Fruit fly (Drosophila melanogaster) whole organism, prepupa: ENCODE data around the gene ninaD.
A peak's percentile ranks its signal among the peaks of the same experiment; 100 is the strongest.

Source experiments
- Blimp-1 ChIP-seq: fragments of 200-800 bp; sonication (Bioruptor generic); optimal IDR thresholded peaks from 3 replicates; lab custom pipeline; 2017; ENCODE audit warnings: missing biosample characterization, missing genetic modification characterization, mild to moderate bottlenecking, moderate library complexity, missing genetic modification reagents
- CG10631 ChIP-seq: fragments of 200-800 bp; sonication (Bioruptor generic); optimal IDR thresholded peaks from 2 replicates; lab custom pipeline; 2016; ENCODE audit warnings: missing biosample characterization, missing genetic modification characterization
- CG10669 ChIP-seq: fragments of 200-800 bp; sonication (Bioruptor generic); optimal IDR thresholded peaks from 3 replicates; lab custom pipeline; 2018; ENCODE audit warnings: missing biosample characterization, mild to moderate bottlenecking, missing genetic modification characterization, moderate library complexity
- CG11762 ChIP-seq: fragments of 200-800 bp; sonication (Bioruptor generic); optimal IDR thresholded peaks from 3 replicates; lab custom pipeline; 2016; ENCODE audit warnings: missing biosample characterization, missing genetic modification characterization; ENCODE audit not compliant: insufficient read depth
- CG11902 ChIP-seq: fragments of 200-800 bp; sonication (Bioruptor generic); optimal IDR thresholded peaks from 3 replicates; lab custom pipeline; 2016; ENCODE audit warnings: missing biosample characterization, missing genetic modification characterization
- CG15336 ChIP-seq: fragments of 200-800 bp; sonication (Bioruptor generic); IDR thresholded peaks from 2 replicates; pipeline ENCODE4 v1.3.6; 2022; ENCODE audit warnings: missing biosample characterization, missing genetic modification characterization
- CG1621 ChIP-seq: fragments of 200-800 bp; sonication (Bioruptor generic); optimal IDR thresholded peaks from 3 replicates; lab custom pipeline; 2018; ENCODE audit warnings: missing biosample characterization, mild to moderate bottlenecking, missing genetic modification characterization
- CG3032 ChIP-seq: fragments of 200-800 bp; optimal IDR thresholded peaks from 2 replicates; lab custom pipeline; 2019; ENCODE audit warnings: missing biosample characterization, mild to moderate bottlenecking, missing genetic modification characterization, moderate library complexity
- CG32006 ChIP-seq: fragments of 200-800 bp; sonication (Bioruptor generic); optimal IDR thresholded peaks from 3 replicates; lab custom pipeline; 2017; ENCODE audit warnings: missing biosample characterization, mild to moderate bottlenecking, missing genetic modification characterization
- CG3919 ChIP-seq: fragments of 200-800 bp; sonication (Bioruptor generic); optimal IDR thresholded peaks from 3 replicates; lab custom pipeline; 2016; ENCODE audit warnings: missing biosample characterization, missing genetic modification characterization
- CG6792 ChIP-seq: fragments of 200-800 bp; sonication (Bioruptor generic); optimal IDR thresholded peaks from 3 replicates; lab custom pipeline; 2016; ENCODE audit warnings: missing biosample characterization, missing genetic modification characterization
- CG6854 ChIP-seq: fragments of 200-800 bp; sonication (Bioruptor generic); optimal IDR thresholded peaks from 2 replicates; lab custom pipeline; 2017; ENCODE audit warnings: missing biosample characterization, mild to moderate bottlenecking, missing genetic modification characterization
- CG7368 ChIP-seq: fragments of 200-800 bp; sonication (Bioruptor generic); optimal IDR thresholded peaks from 3 replicates; lab custom pipeline; 2016; ENCODE audit warnings: missing biosample characterization, missing genetic modification characterization
- CG8119 ChIP-seq: fragments of 200-800 bp; sonication (Bioruptor generic); IDR thresholded peaks from 3 replicates; pipeline ENCODE4 v1.3.6; 2022; ENCODE audit warnings: missing biosample characterization, missing genetic modification characterization
- CG8319 ChIP-seq: fragments of 200-800 bp; sonication (Bioruptor generic); optimal IDR thresholded peaks from 3 replicates; lab custom pipeline; 2016; ENCODE audit warnings: missing biosample characterization, missing genetic modification characterization
- CG8632 ChIP-seq: fragments of 200-800 bp; sonication (Bioruptor generic); optimal IDR thresholded peaks from 3 replicates; lab custom pipeline; 2016; ENCODE audit warnings: missing biosample characterization, missing genetic modification characterization
- CG9139 ChIP-seq: fragments of 200-800 bp; sonication (Bioruptor generic); optimal IDR thresholded peaks from 3 replicates; lab custom pipeline; 2017; ENCODE audit warnings: missing biosample characterization, mild to moderate bottlenecking, missing genetic modification characterization
- Eip75B ChIP-seq: fragments of 200-800 bp; sonication (Bioruptor generic); optimal IDR thresholded peaks from 3 replicates; lab custom pipeline; 2016; ENCODE audit warnings: missing biosample characterization, missing genetic modification characterization
- Eip78C ChIP-seq: fragments of 200-800 bp; sonication (Bioruptor generic); peaks from one replicate; lab custom pipeline; 2016; ENCODE audit warnings: missing biosample characterization, missing genetic modification characterization
- Eip93F ChIP-seq: fragments of 200-800 bp; sonication (Bioruptor generic); optimal IDR thresholded peaks from 2 replicates; lab custom pipeline; 2016; ENCODE audit warnings: missing biosample characterization, mild to moderate bottlenecking, missing genetic modification characterization
- Ets21C ChIP-seq: fragments of 200-800 bp; sonication (Bioruptor generic); optimal IDR thresholded peaks from 3 replicates; lab custom pipeline; 2016; ENCODE audit warnings: missing biosample characterization, missing genetic modification characterization
- Ets96B ChIP-seq: fragments of 200-800 bp; optimal IDR thresholded peaks from 2 replicates; lab custom pipeline; 2019; ENCODE audit warnings: missing biosample characterization, mild to moderate bottlenecking, missing genetic modification characterization, moderate library complexity
- Gug ChIP-seq: fragments of 200-800 bp; sonication (Bioruptor generic); IDR thresholded peaks from 2 replicates; pipeline ENCODE4 v1.3.6; 2022; ENCODE audit warnings: missing biosample characterization, missing genetic modification characterization
- Hr38 ChIP-seq: sonication (Bioruptor generic); optimal IDR thresholded peaks from 2 replicates; lab custom pipeline; 2016; ENCODE audit warnings: missing biosample characterization, missing genetic modification characterization
- Hr4 ChIP-seq: fragments of 200-800 bp; sonication (Bioruptor generic); optimal IDR thresholded peaks from 3 replicates; lab custom pipeline; 2016; ENCODE audit warnings: missing biosample characterization, missing genetic modification characterization
- Lpt ChIP-seq: fragments of 200-800 bp; sonication (Bioruptor generic); optimal IDR thresholded peaks from 3 replicates; lab custom pipeline; 2016; ENCODE audit warnings: missing biosample characterization, missing genetic modification characterization
- Met ChIP-seq: fragments of 200-800 bp; sonication (Bioruptor generic); optimal IDR thresholded peaks from 3 replicates; lab custom pipeline; 2016; ENCODE audit warnings: missing biosample characterization, missing genetic modification characterization
- Sox14 ChIP-seq: fragments of 200-800 bp; sonication (Bioruptor generic); optimal IDR thresholded peaks from 3 replicates; lab custom pipeline; 2016; ENCODE audit warnings: missing biosample characterization, missing genetic modification characterization
- cyc ChIP-seq: fragments of 200-800 bp; sonication (Bioruptor generic); optimal IDR thresholded peaks from 3 replicates; lab custom pipeline; 2016; ENCODE audit warnings: missing biosample characterization, missing genetic modification characterization
- eg ChIP-seq: fragments of 200-800 bp; sonication (Bioruptor generic); IDR thresholded peaks from 3 replicates; pipeline ENCODE4 v1.3.6; 2022; ENCODE audit warnings: missing biosample characterization, missing genetic modification characterization
- fd59A ChIP-seq: fragments of 200-800 bp; sonication (Bioruptor generic); optimal IDR thresholded peaks from 2 replicates; lab custom pipeline; 2017; ENCODE audit warnings: missing biosample characterization, mild to moderate bottlenecking, missing genetic modification characterization, missing genetic modification reagents
- fd85E ChIP-seq: fragments of 200-800 bp; sonication (Bioruptor generic); optimal IDR thresholded peaks from 3 replicates; lab custom pipeline; 2016; ENCODE audit warnings: missing biosample characterization, missing genetic modification characterization
- fkh ChIP-seq: fragments of 200-800 bp; sonication (Bioruptor generic); optimal IDR thresholded peaks from 3 replicates; lab custom pipeline; 2017; ENCODE audit warnings: missing biosample characterization, mild to moderate bottlenecking, missing genetic modification characterization, moderate library complexity
- lz ChIP-seq: fragments of 200-800 bp; sonication (Bioruptor generic); optimal IDR thresholded peaks from 3 replicates; lab custom pipeline; 2016; ENCODE audit warnings: missing biosample characterization, missing genetic modification characterization
- net ChIP-seq: fragments of 200-800 bp; sonication (Bioruptor generic); optimal IDR thresholded peaks from 3 replicates; lab custom pipeline; 2016; ENCODE audit warnings: missing biosample characterization, missing genetic modification characterization
- salr ChIP-seq, 2 experiments: fragments of 200-800 bp; sonication (Bioruptor generic); optimal IDR thresholded peaks; 3 replicates each; lab custom pipeline; 2016 to 2018; ENCODE audit warnings: missing biosample characterization in 2 of 2, missing genetic modification characterization in 2 of 2, mild to moderate bottlenecking in 1 of 2
- spab ChIP-seq: fragments of 200-800 bp; sonication (Bioruptor generic); optimal IDR thresholded peaks from 2 replicates; lab custom pipeline; 2017; ENCODE audit warnings: missing biosample characterization, mild to moderate bottlenecking, missing genetic modification characterization, missing genetic modification reagents
- ss ChIP-seq, 2 experiments: fragments of 200-800 bp; sonication (Bioruptor generic); optimal IDR thresholded peaks; 2 replicates in 1 of 2; 3 replicates in 1 of 2; lab custom pipeline; 2017 to 2018; ENCODE audit warnings: mild to moderate bottlenecking in 2 of 2, missing biosample characterization in 2 of 2, missing genetic modification characterization in 2 of 2, moderate library complexity in 1 of 2
- svp ChIP-seq: fragments of 200-800 bp; sonication (Bioruptor generic); peaks from one replicate; lab custom pipeline; 2016; ENCODE audit warnings: missing biosample characterization, missing genetic modification characterization
- topi ChIP-seq: fragments of 200-800 bp; sonication (Bioruptor generic); optimal IDR thresholded peaks from 3 replicates; lab custom pipeline; 2016; ENCODE audit warnings: missing biosample characterization, missing genetic modification characterization
- vri ChIP-seq: fragments of 200-800 bp; sonication (Bioruptor generic); optimal IDR thresholded peaks from 3 replicates; lab custom pipeline; 2016; ENCODE audit warnings: missing biosample characterization, mild to moderate bottlenecking, missing genetic modification characterization

ninaD gene

dm6 chr2L:18112435-18112834 is 31.0 kb downstream of the ninaD start:
- TF ChIP-seq CG10631 (GFP tag; lab: Kevin White, UChicago) (no peak), Met (GFP tag; lab: Kevin White, UChicago) (no peak), CG9139 (GFP tag; lab: Kevin White, UChicago) (no peak), fd59A (GFP tag; lab: Kevin White, UChicago) (no peak), CG11762 (GFP tag; lab: Kevin White, UChicago) (no peak), cyc (GFP tag; lab: Kevin White, UChicago) (no peak), CG8632 (GFP tag; lab: Kevin White, UChicago) (no peak), CG15336 (no peak), svp (GFP tag; lab: Kevin White, UChicago) (no peak), CG8319 (GFP tag; lab: Kevin White, UChicago) (no peak), fkh (GFP tag; lab: Kevin White, UChicago) (no peak), salr (GFP tag; optimal IDR thresholded peaks at IDR 0.05; lab: Kevin White, UChicago) (no peak), Eip75B (GFP tag; lab: Kevin White, UChicago) (no peak)

- TF ChIP-seq Lpt (GFP tag; lab: Kevin White, UChicago) (no peak), lz (GFP tag; lab: Kevin White, UChicago) (no peak), CG11762 (GFP tag; lab: Kevin White, UChicago) (no peak), Hr38 (GFP tag; lab: Kevin White, UChicago) (no peak), vri (GFP tag; lab: Kevin White, UChicago) (no peak)
- TF ChIP-seq, all 60 proteins: peak for 0
These were observed 31.7 kb downstream of the ninaD start, which contains the start of gene CG44476 for dm6 chr2L:18113079-18113478. Gene CG44476, minus strand, starts transcription at chr2L:18113179.

dm6 chr2L:18114176-18114703 is 32.8 kb downstream of the ninaD start, which contains the start of gene CG15152:
Gene CG15152, plus strand, starts transcription at chr2L:18114547.
- peak; percentile 77 for TF ChIP-seq svp (GFP tag; lab: Kevin White, UChicago)
- peak; percentile 22 for TF ChIP-seq vri (GFP tag; lab: Kevin White, UChicago)
- TF ChIP-seq Sox14 (GFP tag; lab: Kevin White, UChicago), result no peak
- TF ChIP-seq Ets96B (tag; lab: Kevin White, UChicago), result no peak
- peak; percentile 48 for TF ChIP-seq Eip93F (GFP tag; lab: Kevin White, UChicago)
- TF ChIP-seq Eip78C, result peak; percentile 6

- TF ChIP-seq vri (GFP tag; lab: Kevin White, UChicago) (peak; percentile 31), svp (GFP tag; lab: Kevin White, UChicago) (peak; percentile 54), fkh (GFP tag; lab: Kevin White, UChicago) (peak; percentile 13), CG6854 (no peak)
- TF ChIP-seq, all 60 proteins: peak for 3
These were observed 33.7 kb downstream of the ninaD start for dm6 chr2L:18115104-18115503.

dm6 chr2L:18119643-18120042 is 38.2 kb downstream of the ninaD start, which contains the start of gene CG5758:
Gene CG5758, plus strand, starts transcription at chr2L:18119995.
- TF ChIP-seq ss (GFP tag; optimal IDR thresholded peaks at IDR 0.05; lab: Kevin White, UChicago) (no peak), Hr4 (GFP tag; lab: Kevin White, UChicago) (peak; percentile 41), CG32006 (GFP tag; lab: Kevin White, UChicago) (no peak), eg (GFP tag; lab: Robert Waterston, UW) (peak; percentile 30; the same call in 1 of the 3 replicates), CG3919 (GFP tag; lab: Kevin White, UChicago) (peak; percentile 47), CG10669 (GFP tag; lab: Kevin White, UChicago) (no peak), net (GFP tag; lab: Kevin White, UChicago) (peak; percentile 30), Blimp-1 (GFP tag; lab: Kevin White, UChicago) (no peak), spab (GFP tag; lab: Kevin White, UChicago) (no peak), CG15336 (no peak), lz (GFP tag; lab: Kevin White, UChicago) (peak; percentile 29), CG8119 (GFP tag; lab: Robert Waterston, UW) (peak; percentile 16; the same call in 1 of the 3 replicates), topi (GFP tag; lab: Kevin White, UChicago) (peak; percentile 34), CG6792 (GFP tag; lab: Kevin White, UChicago) (peak; percentile 22), Eip75B (GFP tag; lab: Kevin White, UChicago) (peak; percentile 31), CG8632 (GFP tag; lab: Kevin White, UChicago) (no peak), cyc (GFP tag; lab: Kevin White, UChicago) (peak; percentile 16), CG3032 (tag; lab: Kevin White, UChicago) (no peak), CG1621 (tag; lab: Kevin White, UChicago) (peak; percentile 79), Met (GFP tag; lab: Kevin White, UChicago) (peak; percentile 49), fkh (GFP tag; lab: Kevin White, UChicago) (no peak), CG10631 (GFP tag; lab: Kevin White, UChicago) (peak; percentile 3), Hr38 (GFP tag; lab: Kevin White, UChicago) (no peak), CG7368 (no peak), Ets21C (GFP tag; lab: Kevin White, UChicago) (no peak), CG11902 (GFP tag; lab: Kevin White, UChicago) (no peak), Gug (GFP tag; lab: Robert Waterston, UW) (no peak; the same call in 1 of the 2 replicates), fd85E (GFP tag; lab: Kevin White, UChicago) (no peak), Lpt (GFP tag; lab: Kevin White, UChicago) (no peak)
